Worm (Caenorhabditis elegans): ENCODE results near the gene T09A12.1.

DNA sequence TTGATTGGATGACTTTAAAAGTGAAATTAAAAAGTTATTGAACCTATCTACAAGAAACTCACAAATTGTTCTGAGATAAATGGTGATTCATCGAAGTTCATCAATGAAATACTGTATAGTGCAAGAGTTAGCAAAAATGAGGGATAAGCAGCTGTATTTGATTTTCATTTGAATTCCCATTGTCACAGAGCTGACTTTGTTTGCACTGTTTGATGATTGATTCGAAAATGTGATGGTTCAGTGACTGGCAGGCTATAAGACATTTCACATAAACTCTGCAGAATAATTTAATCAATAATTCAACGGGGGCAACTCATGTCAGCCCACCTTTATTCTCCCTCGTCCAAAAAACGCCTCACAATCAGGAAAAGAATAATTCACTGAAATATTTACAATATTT, 613 bp upstream of the T09A12.1 start, which contains the start of gene T09A12.8:
- TF ChIP-seq him-1 (tag; optimal IDR thresholded peaks at IDR 0.05) (no peak), dao-5 (tag; optimal IDR thresholded peaks at IDR 0.05) (no peak), W03F9.2 (tag; optimal IDR thresholded peaks at IDR 0.05) (no peak)
